Worm (Caenorhabditis elegans): ENCODE results near the gene clec-139.

clec-139 gene

DNA sequence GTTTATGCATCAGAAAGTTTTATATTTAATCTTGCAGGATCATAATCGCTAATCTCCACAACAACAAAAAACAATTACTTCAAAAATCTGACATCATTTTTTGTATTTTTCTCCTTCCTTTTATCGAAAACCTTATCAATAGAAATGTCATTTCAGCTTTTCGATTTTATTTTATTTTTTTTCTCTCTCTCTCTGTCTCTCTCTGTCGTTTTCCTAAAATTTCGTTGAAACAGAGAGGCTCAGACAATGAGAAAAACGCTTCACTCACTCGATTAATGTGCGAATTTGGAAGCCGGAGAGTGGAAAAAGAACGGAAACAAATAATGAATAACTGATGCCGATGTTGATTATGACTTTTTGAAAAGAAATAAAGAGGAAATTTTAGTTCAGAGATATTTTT lies 17.4 kb downstream of the clec-139 start:
- no peak for TF ChIP-seq ets-7 (tag; optimal IDR thresholded peaks at IDR 0.05)
- TF ChIP-seq F13C5.2 (tag; optimal IDR thresholded peaks at IDR 0.05), result no peak
- no peak for TF ChIP-seq ceh-36 (tag; optimal IDR thresholded peaks at IDR 0.05)
- no peak for TF ChIP-seq scrt-1 (GFP tag; IDR thresholded peaks at IDR 0.05)
- TF ChIP-seq hmbx-1 (tag; optimal IDR thresholded peaks at IDR 0.05), result no peak
- no peak for TF ChIP-seq ceh-13 (GFP tag; optimal IDR thresholded peaks at IDR 0.05)

- no peak for TF ChIP-seq tra-4 (tag; optimal IDR thresholded peaks at IDR 0.05)
- no peak for TF ChIP-seq aly-1 (tag; optimal IDR thresholded peaks at IDR 0.05)
- TF ChIP-seq hmg-4 (GFP tag; optimal IDR thresholded peaks at IDR 0.05), result peak; percentile 57
- no peak for TF ChIP-seq flt-1 (GFP tag; IDR thresholded peaks at IDR 0.05)
- peak; percentile 37 for TF ChIP-seq F13C5.2 (tag; optimal IDR thresholded peaks at IDR 0.05)
- TF ChIP-seq hmbx-1 (tag; optimal IDR thresholded peaks at IDR 0.05), result no peak
- TF ChIP-seq ama-1 (optimal IDR thresholded peaks at IDR 0.05), result no peak
- no peak for TF ChIP-seq ets-7 (tag; optimal IDR thresholded peaks at IDR 0.05)
- no peak for TF ChIP-seq hnd-1 (tag; optimal IDR thresholded peaks at IDR 0.05)
- TF ChIP-seq tbx-37 (GFP tag; conservative IDR thresholded peaks at IDR 0.05), result peak; percentile 74
- TF ChIP-seq sea-1 (GFP tag; conservative IDR thresholded peaks at IDR 0.05), result no peak
- no peak for TF ChIP-seq B0310.2 (tag; optimal IDR thresholded peaks at IDR 0.05)
- 0 out of 2 replicates have a peak, but pooled peaks have one; percentile 25 for TF ChIP-seq pes-1 (GFP tag; IDR thresholded peaks at IDR 0.05)
- 0 out of 2 replicates have a peak, but pooled peaks have one; percentile 26 for TF ChIP-seq tbx-11 (GFP tag; IDR thresholded peaks at IDR 0.05)
- no peak for TF ChIP-seq scrt-1 (GFP tag; IDR thresholded peaks at IDR 0.05)
- TF ChIP-seq ceh-13 (GFP tag; optimal IDR thresholded peaks at IDR 0.05), result no peak
- no peak for TF ChIP-seq ceh-36 (tag; optimal IDR thresholded peaks at IDR 0.05)
These were observed 18.5 kb downstream of the clec-139 start, which contains the start of gene F35D11.4 for ce11 chrII:4603035-4603434. TSS of gene F35D11.4 (plus strand) at chrII:4603427.

DNA sequence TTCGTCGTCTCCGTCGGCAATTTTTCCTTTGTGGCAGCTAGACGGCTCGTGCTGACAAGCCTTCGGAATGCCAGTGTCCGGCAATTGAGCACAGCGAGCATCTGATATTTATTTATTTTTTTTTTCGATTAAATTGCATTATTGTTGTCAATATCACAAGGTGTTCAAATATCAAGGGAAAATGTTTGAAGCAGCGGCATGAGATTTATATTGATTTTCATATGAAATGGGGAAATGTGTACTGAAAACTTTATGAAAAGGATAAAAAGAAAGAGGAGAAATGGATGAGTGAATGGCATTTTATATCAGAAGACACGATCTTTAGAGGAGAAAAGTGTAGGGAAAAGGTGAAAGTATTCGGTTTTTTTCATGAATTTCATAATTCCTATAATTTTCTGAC lies 19.0 kb downstream of the clec-139 start, which contains the start of gene coa-3:
Gene coa-3 (minus strand): TSS at position 101 of the 400 bp plus-strand sequence.
- TF ChIP-seq ceh-13 (GFP tag; optimal IDR thresholded peaks at IDR 0.05), result no peak
- TF ChIP-seq ama-1 (optimal IDR thresholded peaks at IDR 0.05), result no peak
- no peak for TF ChIP-seq hmg-4 (GFP tag; optimal IDR thresholded peaks at IDR 0.05)
- no peak for TF ChIP-seq scrt-1 (GFP tag; IDR thresholded peaks at IDR 0.05)
- no peak for TF ChIP-seq B0310.2 (tag; optimal IDR thresholded peaks at IDR 0.05)
- no peak for TF ChIP-seq sea-1 (GFP tag; conservative IDR thresholded peaks at IDR 0.05)
- no peak for TF ChIP-seq tra-4 (tag; optimal IDR thresholded peaks at IDR 0.05)
- no peak for TF ChIP-seq hmbx-1 (tag; optimal IDR thresholded peaks at IDR 0.05)
- no peak for TF ChIP-seq aly-1 (tag; optimal IDR thresholded peaks at IDR 0.05)
- TF ChIP-seq F13C5.2 (tag; optimal IDR thresholded peaks at IDR 0.05), result no peak
- no peak for TF ChIP-seq ceh-36 (tag; optimal IDR thresholded peaks at IDR 0.05)

ce11 chrII:4601256-4601655 lies 20.3 kb downstream of the clec-139 start, which contains the start of gene ipla-1:
TSS of gene ipla-1 (minus strand) at chrII:4601356.
- no peak for TF ChIP-seq hmg-4 (GFP tag; optimal IDR thresholded peaks at IDR 0.05)
- no peak for TF ChIP-seq B0310.2 (tag; optimal IDR thresholded peaks at IDR 0.05)
- TF ChIP-seq ama-1 (optimal IDR thresholded peaks at IDR 0.05), result no peak
- TF ChIP-seq tra-4 (tag; optimal IDR thresholded peaks at IDR 0.05), result no peak
- no peak for TF ChIP-seq flt-1 (GFP tag; IDR thresholded peaks at IDR 0.05)
- TF ChIP-seq F13C5.2 (tag; optimal IDR thresholded peaks at IDR 0.05), result no peak
- no peak for TF ChIP-seq tbx-37 (GFP tag; conservative IDR thresholded peaks at IDR 0.05)
- no peak for TF ChIP-seq hnd-1 (tag; optimal IDR thresholded peaks at IDR 0.05)
- no peak for TF ChIP-seq aly-1 (tag; optimal IDR thresholded peaks at IDR 0.05)
- no peak for TF ChIP-seq sea-1 (GFP tag; conservative IDR thresholded peaks at IDR 0.05)
- no peak for TF ChIP-seq hmbx-1 (tag; optimal IDR thresholded peaks at IDR 0.05)
- no peak for TF ChIP-seq ets-7 (tag; optimal IDR thresholded peaks at IDR 0.05)
- TF ChIP-seq ceh-13 (GFP tag; optimal IDR thresholded peaks at IDR 0.05), result no peak
- TF ChIP-seq ceh-36 (tag; optimal IDR thresholded peaks at IDR 0.05), result no peak
- TF ChIP-seq pes-1 (GFP tag; IDR thresholded peaks at IDR 0.05), result no peak
- no peak for TF ChIP-seq scrt-1 (GFP tag; IDR thresholded peaks at IDR 0.05)
- TF ChIP-seq tbx-11 (GFP tag; IDR thresholded peaks at IDR 0.05), result no peak

DNA sequence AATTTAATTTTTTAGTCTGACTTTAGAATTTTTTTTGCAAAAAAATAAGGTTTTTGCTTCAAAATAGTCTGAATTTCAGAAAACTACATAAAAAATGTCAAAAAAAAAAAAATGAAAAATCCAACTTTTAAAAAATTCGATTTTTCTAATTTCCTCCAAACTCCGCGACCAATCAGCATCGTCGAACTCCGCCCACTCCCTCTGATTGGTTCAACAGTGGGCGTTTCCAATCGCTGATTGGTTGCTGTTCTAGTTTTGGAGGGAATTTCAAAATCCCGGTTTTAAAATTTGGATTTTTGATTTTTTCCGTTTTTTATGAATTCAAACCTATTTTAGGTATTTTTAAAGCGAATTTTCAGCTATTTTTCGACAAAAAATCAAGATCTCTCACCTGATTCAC lies 20.7 kb downstream of the clec-139 start:
- TF ChIP-seq B0310.2 (tag; optimal IDR thresholded peaks at IDR 0.05), result no peak
- TF ChIP-seq ceh-36 (tag; optimal IDR thresholded peaks at IDR 0.05), result no peak
- no peak for TF ChIP-seq tra-4 (tag; optimal IDR thresholded peaks at IDR 0.05)
- TF ChIP-seq tbx-37 (GFP tag; conservative IDR thresholded peaks at IDR 0.05), result no peak

- TF ChIP-seq ama-1 (optimal IDR thresholded peaks at IDR 0.05) (no peak), tbx-11 (GFP tag; IDR thresholded peaks at IDR 0.05) (no peak), tra-4 (tag; optimal IDR thresholded peaks at IDR 0.05) (no peak), hmbx-1 (tag; optimal IDR thresholded peaks at IDR 0.05) (no peak), scrt-1 (GFP tag; IDR thresholded peaks at IDR 0.05) (no peak), tbx-37 (GFP tag; conservative IDR thresholded peaks at IDR 0.05) (no peak), hnd-1 (tag; optimal IDR thresholded peaks at IDR 0.05) (no peak), hmg-4 (GFP tag; optimal IDR thresholded peaks at IDR 0.05) (no peak), pes-1 (GFP tag; IDR thresholded peaks at IDR 0.05) (no peak), aly-1 (tag; optimal IDR thresholded peaks at IDR 0.05) (no peak), flt-1 (GFP tag; IDR thresholded peaks at IDR 0.05) (no peak), F13C5.2 (tag; optimal IDR thresholded peaks at IDR 0.05) (no peak), ceh-36 (tag; optimal IDR thresholded peaks at IDR 0.05) (no peak), B0310.2 (tag; optimal IDR thresholded peaks at IDR 0.05) (no peak), ceh-13 (GFP tag; optimal IDR thresholded peaks at IDR 0.05) (no peak), sea-1 (GFP tag; conservative IDR thresholded peaks at IDR 0.05) (no peak), ets-7 (tag; optimal IDR thresholded peaks at IDR 0.05) (no peak)
These were observed 21.3 kb downstream of the clec-139 start for ce11 chrII:4600276-4600675.

DNA sequence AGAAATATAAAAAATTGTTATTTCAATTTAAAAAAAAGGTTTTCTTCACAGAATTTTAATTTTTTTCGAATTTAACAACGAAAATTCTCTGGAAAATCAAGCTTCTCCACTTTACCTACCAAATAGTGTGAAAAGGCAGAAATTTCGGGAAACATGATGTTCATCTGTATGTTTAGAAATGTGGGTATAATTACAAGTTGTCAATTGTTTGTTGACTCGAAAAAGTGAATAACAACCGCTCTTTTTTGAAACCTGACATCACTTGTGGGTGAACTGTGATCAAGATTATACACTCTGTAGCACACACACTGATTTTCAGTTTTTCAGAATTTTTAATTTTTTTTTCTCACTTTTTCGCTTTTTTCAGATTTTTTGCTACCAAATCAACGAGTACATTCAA lies 21.7 kb downstream of the clec-139 start:
- TF ChIP-seq F13C5.2 (tag; optimal IDR thresholded peaks at IDR 0.05) (no peak), tra-4 (tag; optimal IDR thresholded peaks at IDR 0.05) (no peak), aly-1 (tag; optimal IDR thresholded peaks at IDR 0.05) (no peak)

DNA sequence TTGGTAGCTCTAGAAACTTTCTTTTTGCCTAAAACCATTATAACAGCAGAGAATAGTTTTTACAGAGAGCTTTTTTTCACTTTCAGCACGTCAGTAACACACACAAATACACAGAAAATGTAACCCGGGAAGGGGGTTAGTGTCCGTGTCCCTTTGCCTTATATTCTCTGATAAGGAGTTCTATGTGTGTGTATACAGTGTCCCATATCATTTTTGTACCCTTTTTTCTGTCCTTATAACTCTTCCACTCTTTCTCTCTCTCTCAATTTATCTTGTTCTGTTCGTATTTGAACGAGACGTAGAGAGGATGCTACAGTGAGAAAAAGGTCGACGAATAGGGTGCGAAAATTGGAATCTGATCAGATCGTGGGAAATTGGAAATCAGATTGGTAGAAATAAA lies 22.7 kb downstream of the clec-139 start:
- TF ChIP-seq aly-1 (tag; optimal IDR thresholded peaks at IDR 0.05) (no peak), hmg-4 (GFP tag; optimal IDR thresholded peaks at IDR 0.05) (no peak), B0310.2 (tag; optimal IDR thresholded peaks at IDR 0.05) (no peak), pes-1 (GFP tag; IDR thresholded peaks at IDR 0.05) (no peak), ets-7 (tag; optimal IDR thresholded peaks at IDR 0.05) (no peak), hnd-1 (tag; optimal IDR thresholded peaks at IDR 0.05) (no peak), tra-4 (tag; optimal IDR thresholded peaks at IDR 0.05) (no peak), F13C5.2 (tag; optimal IDR thresholded peaks at IDR 0.05) (no peak), hmbx-1 (tag; optimal IDR thresholded peaks at IDR 0.05) (no peak), ceh-13 (GFP tag; optimal IDR thresholded peaks at IDR 0.05) (no peak), ama-1 (optimal IDR thresholded peaks at IDR 0.05) (no peak)
